Worm (Caenorhabditis elegans): ENCODE data around the gene scl-9.

DNA sequence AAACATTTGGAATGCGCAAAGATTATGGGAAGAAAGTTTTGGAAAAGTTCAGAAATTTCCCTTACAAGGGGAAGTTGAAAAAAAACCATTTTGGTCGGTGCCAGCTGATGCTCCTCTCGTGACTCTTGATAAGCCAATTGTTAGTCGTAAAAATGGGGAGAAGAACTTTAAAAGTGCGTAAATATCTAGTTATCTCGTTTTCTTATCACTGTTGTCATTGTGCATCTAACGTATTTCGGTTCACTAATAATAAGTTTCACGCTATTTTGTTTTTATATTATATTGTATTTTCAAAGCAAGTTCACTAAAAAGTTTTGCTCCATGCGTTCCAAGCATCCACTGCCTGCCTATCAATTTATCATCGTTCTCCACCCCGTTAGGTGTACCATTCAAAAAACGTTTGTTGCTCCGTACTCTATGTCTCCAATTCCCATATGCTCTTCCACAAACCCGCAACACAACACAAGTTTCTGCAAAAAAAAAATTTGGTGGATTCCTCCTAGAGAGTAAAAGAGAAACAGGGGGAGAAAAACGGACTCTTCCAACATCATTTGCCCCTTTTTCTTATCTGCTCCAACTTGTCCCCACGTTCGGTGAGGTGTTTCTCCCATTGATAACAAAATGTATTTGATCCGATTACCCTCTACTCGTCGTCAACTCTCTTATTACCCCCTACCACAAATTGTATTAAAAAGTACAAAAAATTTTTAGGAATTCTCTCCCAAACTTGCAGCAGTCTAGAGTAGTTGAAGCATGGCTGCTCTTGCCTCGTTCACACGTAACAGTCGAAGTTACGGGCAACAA lies 38.3 kb upstream of the scl-9 start, which contains the start of gene mbk-2:
- TF ChIP-seq ztf-6 (GFP tag; IDR thresholded peaks at IDR 0.05) (no peak), zfh-2 (GFP tag; conservative IDR thresholded peaks at IDR 0.05) (no peak), lin-40 (tag; optimal IDR thresholded peaks at IDR 0.05) (no peak), ccch-3 (GFP tag; optimal IDR thresholded peaks at IDR 0.05) (no peak), attf-3 (GFP tag; conservative IDR thresholded peaks at IDR 0.05) (no peak), ztf-26 (tag; optimal IDR thresholded peaks at IDR 0.05) (no peak), nhr-90 (tag; optimal IDR thresholded peaks at IDR 0.05) (no peak), sea-2 (GFP tag; IDR thresholded peaks at IDR 0.05) (no peak), die-1 (tag; optimal IDR thresholded peaks at IDR 0.05) (no peak), mxl-1 (tag; optimal IDR thresholded peaks at IDR 0.05) (no peak), unc-62 (GFP tag; optimal IDR thresholded peaks at IDR 0.05) (no peak), ceh-27 (GFP tag; optimal IDR thresholded peaks at IDR 0.05) (no peak)

All from whole organism, young adult.